Fruit fly (Drosophila melanogaster) whole organism, embryonic: ENCODE measurements around the gene CG32720.

Experiments
- ATbp ChIP-seq: fragments of 200-800 bp; sonication (Bioruptor generic); optimal IDR thresholded peaks from 2 replicates; lab custom pipeline; 2017; ENCODE audit warnings: missing biosample characterization, mild to moderate bottlenecking, missing genetic modification characterization, missing genetic modification reagents
- Abd-B ChIP-seq: fragments of 200-800 bp; sonication (Bioruptor generic); optimal IDR thresholded peaks from 2 replicates; lab custom pipeline; 2018; ENCODE audit warnings: missing biosample characterization, mild to moderate bottlenecking, missing genetic modification characterization, moderate library complexity
- C15 ChIP-seq: fragments of 200-800 bp; sonication (Bioruptor generic); IDR thresholded peaks from 3 replicates; pipeline ENCODE4 v1.3.6; 2022; ENCODE audit warnings: missing biosample characterization, missing genetic modification characterization
- CG11093 ChIP-seq: fragments of 200-800 bp; sonication (Bioruptor generic); IDR thresholded peaks from 3 replicates; pipeline ENCODE4 v1.3.6; 2022; ENCODE audit warnings: missing biosample characterization, missing genetic modification characterization
- CG11696 ChIP-seq: fragments of 200-800 bp; sonication (Bioruptor generic); IDR thresholded peaks from 2 replicates; pipeline ENCODE4 v1.3.6; 2022; ENCODE audit warnings: missing biosample characterization, missing genetic modification characterization
- CG12219 ChIP-seq: fragments of 200-800 bp; sonication (Bioruptor generic); optimal IDR thresholded peaks from 3 replicates; lab custom pipeline; 2018; ENCODE audit warnings: missing biosample characterization, mild to moderate bottlenecking, missing genetic modification characterization
- CG13296 ChIP-seq: fragments of 200-800 bp; sonication (Bioruptor generic); optimal IDR thresholded peaks from 3 replicates; lab custom pipeline; 2018; ENCODE audit warnings: missing biosample characterization, mild to moderate bottlenecking, missing genetic modification characterization
- CG17612 ChIP-seq: fragments of 200-800 bp; sonication (Bioruptor generic); IDR thresholded peaks from 2 replicates; pipeline ENCODE4 v1.3.6; 2022; ENCODE audit warnings: missing biosample characterization, missing genetic modification characterization
- CG18619 ChIP-seq: fragments of 200-800 bp; sonication (Bioruptor generic); optimal IDR thresholded peaks from 3 replicates; lab custom pipeline; 2017; ENCODE audit warnings: missing biosample characterization, mild to moderate bottlenecking, missing genetic modification characterization
- CG2712 ChIP-seq: fragments of 200-800 bp; optimal IDR thresholded peaks from 3 replicates; lab custom pipeline; 2019; ENCODE audit warnings: missing biosample characterization, mild to moderate bottlenecking, missing genetic modification characterization, moderate library complexity
- CG30020 ChIP-seq: fragments of 200-800 bp; optimal IDR thresholded peaks from 2 replicates; lab custom pipeline; 2019; ENCODE audit warnings: missing biosample characterization, mild to moderate bottlenecking, missing genetic modification characterization, moderate library complexity
- CG34224 ChIP-seq: fragments of 200-800 bp; sonication (Bioruptor generic); IDR thresholded peaks from 3 replicates; pipeline ENCODE4 v1.3.6; 2022; ENCODE audit warnings: missing biosample characterization, missing genetic modification characterization; ENCODE audit not compliant: partially characterized antibody
- CG4424 ChIP-seq: fragments of 200-800 bp; sonication (Bioruptor generic); optimal IDR thresholded peaks from 3 replicates; lab custom pipeline; 2016; ENCODE audit warnings: missing biosample characterization, missing genetic modification characterization
- CG8388 ChIP-seq: fragments of 200-800 bp; sonication (Bioruptor generic); optimal IDR thresholded peaks from 2 replicates; lab custom pipeline; 2019; ENCODE audit warnings: missing biosample characterization, mild to moderate bottlenecking, missing genetic modification characterization, moderate library complexity
- CTCF ChIP-seq: fragments of 200-800 bp; sonication (Bioruptor generic); optimal IDR thresholded peaks from 2 replicates; lab custom pipeline; 2017; ENCODE audit warnings: missing biosample characterization, mild to moderate bottlenecking, missing genetic modification characterization, moderate library complexity
- CoRest ChIP-seq: fragments of 200-800 bp; sonication (Bioruptor generic); optimal IDR thresholded peaks from 3 replicates; lab custom pipeline; 2018; ENCODE audit warnings: missing biosample characterization, mild to moderate bottlenecking, missing genetic modification characterization, moderate library complexity
- D ChIP-seq, 2 experiments: fragments of 200-800 bp in 1 of 2; fragments of >200 bp in 1 of 2; sonication (Bioruptor generic) in 1 of 2; optimal IDR thresholded peaks; 2 replicates in 1 of 2; 3 replicates in 1 of 2; lab custom pipeline; 2017; ENCODE audit warnings: mild to moderate bottlenecking in 1 of 2, missing biosample characterization in 1 of 2, missing genetic modification characterization in 1 of 2, missing genetic modification reagents in 1 of 2
- D19A ChIP-seq: fragments of 200-800 bp; optimal IDR thresholded peaks from 3 replicates; lab custom pipeline; 2019; ENCODE audit warnings: missing biosample characterization, mild to moderate bottlenecking, missing genetic modification characterization, moderate library complexity
- Dad ChIP-seq: fragments of 200-800 bp; sonication (Bioruptor generic); optimal IDR thresholded peaks from 3 replicates; lab custom pipeline; 2016; ENCODE audit warnings: missing biosample characterization, missing genetic modification characterization
- Deaf1 ChIP-seq: fragments of 200-800 bp; optimal IDR thresholded peaks from 3 replicates; lab custom pipeline; 2019; ENCODE audit warnings: missing biosample characterization, mild to moderate bottlenecking, missing genetic modification characterization, moderate library complexity
- Dfd ChIP-seq, 2 experiments: fragments of >200 bp; optimal IDR thresholded peaks; 2 replicates each; lab custom pipeline; 2017; ENCODE audit warnings: missing biosample characterization in 2 of 2, missing genetic modification characterization in 2 of 2
- Dref ChIP-seq: fragments of 200-800 bp; sonication (Bioruptor generic); IDR thresholded peaks from 2 replicates; pipeline ENCODE4 v1.3.6; 2022; ENCODE audit warnings: missing biosample characterization, missing genetic modification characterization
- Lpt ChIP-seq: fragments of >200 bp; optimal IDR thresholded peaks from 2 replicates; lab custom pipeline; 2018; ENCODE audit warnings: missing biosample characterization, missing genetic modification characterization
- Max ChIP-seq: fragments of 200-800 bp; sonication (Bioruptor generic); optimal IDR thresholded peaks from 2 replicates; lab custom pipeline; 2016; ENCODE audit warnings: missing biosample characterization, mild to moderate bottlenecking, missing genetic modification characterization
- Meics ChIP-seq: fragments of 200-800 bp; sonication (Bioruptor generic); optimal IDR thresholded peaks from 2 replicates; lab custom pipeline; 2017; ENCODE audit warnings: missing biosample characterization, mild to moderate bottlenecking, missing genetic modification characterization
- Nf-YB ChIP-seq: fragments of 200-800 bp; sonication (Bioruptor generic); optimal IDR thresholded peaks from 3 replicates; lab custom pipeline; 2019; ENCODE audit warnings: missing biosample characterization, mild to moderate bottlenecking, missing genetic modification characterization, moderate library complexity
- Opbp ChIP-seq: fragments of 200-800 bp; sonication (Bioruptor generic); IDR thresholded peaks from 3 replicates; pipeline ENCODE4 v1.3.6; 2022; ENCODE audit warnings: missing biosample characterization, missing genetic modification characterization; ENCODE audit not compliant: partially characterized antibody
- Pdp1 ChIP-seq, 2 experiments: fragments of 200-800 bp; sonication (Bioruptor generic); optimal IDR thresholded peaks; 3 replicates each; lab custom pipeline; 2016; ENCODE audit warnings: missing biosample characterization in 2 of 2, missing genetic modification characterization in 2 of 2, mild to moderate bottlenecking in 1 of 2, moderate library complexity in 1 of 2
- Side ChIP-seq: fragments of 200-800 bp; sonication (Bioruptor generic); optimal IDR thresholded peaks from 2 replicates; lab custom pipeline; 2016; ENCODE audit warnings: missing biosample characterization, missing genetic modification characterization
- Sox102F ChIP-seq: fragments of 200-800 bp; sonication (Bioruptor generic); optimal IDR thresholded peaks from 2 replicates; lab custom pipeline; 2018; ENCODE audit warnings: missing biosample characterization, mild to moderate bottlenecking, missing genetic modification characterization, moderate library complexity
- Sry-β ChIP-seq: fragments of 200-800 bp; sonication (Bioruptor generic); optimal IDR thresholded peaks from 2 replicates; lab custom pipeline; 2018; ENCODE audit warnings: missing biosample characterization, mild to moderate bottlenecking, missing genetic modification characterization, moderate library complexity
- al ChIP-seq: fragments of 200-800 bp; sonication (Bioruptor generic); IDR thresholded peaks from 2 replicates; pipeline ENCODE4 v1.3.6; 2022; ENCODE audit warnings: missing biosample characterization, missing genetic modification characterization
- bsh ChIP-seq, 2 experiments: fragments of 200-800 bp; sonication (Bioruptor generic); optimal IDR thresholded peaks; 2 replicates each; lab custom pipeline; 2017 to 2018; ENCODE audit warnings: mild to moderate bottlenecking in 2 of 2, missing biosample characterization in 2 of 2, missing genetic modification characterization in 2 of 2, moderate library complexity in 1 of 2
- cas ChIP-seq: fragments of 200-800 bp; sonication (Bioruptor generic); IDR thresholded peaks from 2 replicates; pipeline ENCODE4 v1.3.6; 2022; ENCODE audit warnings: missing biosample characterization, missing genetic modification characterization
- dati ChIP-seq: fragments of 200-800 bp; sonication (Bioruptor generic); IDR thresholded peaks from 2 replicates; pipeline ENCODE4 v1.3.6; 2022; ENCODE audit warnings: missing biosample characterization, missing genetic modification characterization
- esg ChIP-seq: fragments of 200-800 bp; sonication (Bioruptor generic); conservative IDR thresholded peaks from 2 replicates; pipeline ENCODE4 v1.3.6; 2022; ENCODE audit warnings: missing biosample characterization, missing genetic modification characterization
- grau ChIP-seq: fragments of 200-800 bp; optimal IDR thresholded peaks from 3 replicates; lab custom pipeline; 2019; ENCODE audit warnings: missing biosample characterization, mild to moderate bottlenecking, missing genetic modification characterization, moderate library complexity
- gsb-n ChIP-seq: fragments of 200-800 bp; sonication (Bioruptor generic); optimal IDR thresholded peaks from 3 replicates; lab custom pipeline; 2018; ENCODE audit warnings: missing biosample characterization, mild to moderate bottlenecking, missing genetic modification characterization
- jigr1 ChIP-seq: fragments of 200-800 bp; sonication (Bioruptor generic); IDR thresholded peaks from 3 replicates; pipeline ENCODE4 v1.3.6; 2022; ENCODE audit warnings: missing biosample characterization, missing genetic modification characterization
- lilli ChIP-seq: fragments of 200-800 bp; sonication (Bioruptor generic); optimal IDR thresholded peaks from 3 replicates; lab custom pipeline; 2016; ENCODE audit warnings: missing biosample characterization, missing genetic modification characterization
- mam ChIP-seq: fragments of 200-800 bp; sonication (Bioruptor generic); optimal IDR thresholded peaks from 3 replicates; lab custom pipeline; 2016; ENCODE audit warnings: missing biosample characterization, missing genetic modification characterization
- nau ChIP-seq: fragments of 200-800 bp; sonication (Bioruptor generic); optimal IDR thresholded peaks from 3 replicates; lab custom pipeline; 2017; ENCODE audit warnings: missing biosample characterization, mild to moderate bottlenecking, missing genetic modification characterization, missing genetic modification reagents
- nmo ChIP-seq: fragments of 200-800 bp; sonication (Bioruptor generic); optimal IDR thresholded peaks from 2 replicates; lab custom pipeline; 2018; ENCODE audit warnings: missing biosample characterization, mild to moderate bottlenecking, missing genetic modification characterization, moderate library complexity
- phol ChIP-seq: fragments of 200-800 bp; sonication (Bioruptor generic); optimal IDR thresholded peaks from 3 replicates; lab custom pipeline; 2018; ENCODE audit warnings: missing biosample characterization, mild to moderate bottlenecking, missing genetic modification characterization, moderate library complexity
- psq ChIP-seq: fragments of 200-800 bp; sonication (Bioruptor generic); optimal IDR thresholded peaks from 2 replicates; lab custom pipeline; 2017; ENCODE audit warnings: missing biosample characterization, missing genetic modification characterization
- row ChIP-seq: fragments of 200-800 bp; sonication (Bioruptor generic); IDR thresholded peaks from 3 replicates; pipeline ENCODE4 v1.3.6; 2022; ENCODE audit warnings: missing biosample characterization, missing genetic modification characterization
- sqz ChIP-seq: fragments of 200-800 bp; sonication (Bioruptor generic); optimal IDR thresholded peaks from 3 replicates; lab custom pipeline; 2018; ENCODE audit warnings: missing biosample characterization, mild to moderate bottlenecking, missing genetic modification characterization
- tin ChIP-seq: fragments of 200-800 bp; sonication (Bioruptor generic); optimal IDR thresholded peaks from 3 replicates; lab custom pipeline; 2016; ENCODE audit warnings: missing biosample characterization, missing genetic modification characterization
- trem ChIP-seq: fragments of 200-800 bp; optimal IDR thresholded peaks from 3 replicates; lab custom pipeline; 2019; ENCODE audit warnings: missing biosample characterization, mild to moderate bottlenecking, missing genetic modification characterization, moderate library complexity
- tx ChIP-seq: fragments of 200-800 bp; sonication (Bioruptor generic); optimal IDR thresholded peaks from 2 replicates; lab custom pipeline; 2016; ENCODE audit warnings: missing biosample characterization, missing genetic modification characterization
- usp ChIP-seq: fragments of >200 bp; optimal IDR thresholded peaks from 2 replicates; lab custom pipeline; 2017; ENCODE audit warnings: missing biosample characterization, missing genetic modification characterization

The CG32720 gene

dm6 chrX:7556270-7556669 lies 19.5 kb upstream of the CG32720 start (continued):
- TF ChIP-seq Nf-YB (GFP tag; lab: Kevin White, UChicago) (no peak), Dref (no peak), cas (GFP tag; lab: Robert Waterston, UW) (no peak), CG8388 (GFP tag; lab: Kevin White, UChicago) (peak; percentile 35), nau (GFP tag; lab: Kevin White, UChicago) (no peak), Sry-β (GFP tag; lab: Kevin White, UChicago) (no peak), CG17612 (GFP tag; lab: Robert Waterston, UW) (no peak), Dad (GFP tag; lab: Kevin White, UChicago) (no peak), usp (no peak), Pdp1 (GFP tag; optimal IDR thresholded peaks at IDR 0.05; lab: Kevin White, UChicago) (peak in 1 of 2 experiments; percentile 2), Lpt (no peak), CG18619 (GFP tag; lab: Kevin White, UChicago) (no peak), CG13296 (GFP tag; lab: Kevin White, UChicago) (no peak), Abd-B (no peak), Sox102F (GFP tag; lab: Kevin White, UChicago) (peak; percentile 31), tin (GFP tag; lab: Kevin White, UChicago) (peak; percentile 12), psq (GFP tag; lab: Kevin White, UChicago) (no peak), CG2712 (tag; lab: Kevin White, UChicago) (peak; percentile 67), bsh (GFP tag; optimal IDR thresholded peaks at IDR 0.05; lab: Kevin White, UChicago) (peak in 1 of 2 experiments; percentile 65), CG11093 (GFP tag; lab: Robert Waterston, UW) (no peak), dati (GFP tag; lab: Robert Waterston, UW) (no peak), CoRest (no peak), mam (GFP tag; lab: Kevin White, UChicago) (no peak), Opbp (GFP tag; lab: Robert Waterston, UW) (no peak), Deaf1 (no peak), ATbp (GFP tag; lab: Kevin White, UChicago) (no peak), C15 (GFP tag; lab: Robert Waterston, UW) (no peak), Dfd (GFP tag; optimal IDR thresholded peaks at IDR 0.05; lab: Kevin White, UChicago) (no peak), phol (tag; lab: Kevin White, UChicago) (peak; percentile 58), al (no peak), CTCF (GFP tag; lab: Kevin White, UChicago) (no peak), tx (GFP tag; lab: Kevin White, UChicago) (no peak), Meics (GFP tag; lab: Kevin White, UChicago) (no peak), nmo (peak; percentile 34), trem (tag; lab: Kevin White, UChicago) (peak; percentile 24), CG4424 (GFP tag; lab: Kevin White, UChicago) (peak; percentile 43), D19A (peak; percentile 30), grau (tag; lab: Kevin White, UChicago) (peak; percentile 17), CG11696 (GFP tag; lab: Robert Waterston, UW) (no peak), row (GFP tag; lab: Robert Waterston, UW) (peak; percentile 35; the same call in 2 of the 3 replicates), Side (GFP tag; lab: Kevin White, UChicago) (no peak), jigr1 (GFP tag; lab: Robert Waterston, UW) (no peak), CG30020 (tag; lab: Kevin White, UChicago) (no peak), esg (GFP tag; lab: Robert Waterston, UW) (no peak), CG34224 (GFP tag; lab: Robert Waterston, UW) (no peak), D (optimal IDR thresholded peaks at IDR 0.05; lab: Kevin White, UChicago) (no peak), D (GFP tag; optimal IDR thresholded peaks at IDR 0.05; lab: Kevin White, UChicago) (peak; percentile 47), Max (GFP tag; lab: Kevin White, UChicago) (no peak), CG12219 (GFP tag; lab: Kevin White, UChicago) (no peak), lilli (GFP tag; lab: Kevin White, UChicago) (peak; percentile 0), gsb-n (tag; lab: Kevin White, UChicago) (peak; percentile 25), sqz (peak; percentile 17)
